Fruit fly (Drosophila melanogaster): ENCODE results near the gene hng3.

Gene hng3

dm6 chr3L:804557-805260 is 49.4 kb upstream of the hng3 start (continued):
- TF ChIP-seq corto (GFP tag; optimal IDR thresholded peaks at IDR 0.05) (no peak), Adf1 (GFP tag; IDR thresholded peaks at IDR 0.05) (no peak), mld (GFP tag; IDR thresholded peaks at IDR 0.05; ENCODE audit: partially characterized antibody) (no peak), amos (GFP tag; IDR thresholded peaks at IDR 0.05; ENCODE audit: partially characterized antibody) (no peak), CG2712 (tag; optimal IDR thresholded peaks at IDR 0.05) (peak; percentile 67), CG17359 (tag; optimal IDR thresholded peaks at IDR 0.05) (peak; percentile 18), Dp (GFP tag; optimal IDR thresholded peaks at IDR 0.05) (no peak), Oaz (GFP tag; IDR thresholded peaks at IDR 0.05) (0 out of 2 replicates have a peak, but pooled peaks have one; percentile 10), HHEX (GFP tag; optimal IDR thresholded peaks at IDR 0.05) (no peak), B-H2 (GFP tag; optimal IDR thresholded peaks at IDR 0.05) (no peak), ato (GFP tag; IDR thresholded peaks at IDR 0.05; ENCODE audit: partially characterized antibody) (no peak), CG15514 (GFP tag; optimal IDR thresholded peaks at IDR 0.05) (no peak), Taf1 (GFP tag; IDR thresholded peaks at IDR 0.05) (no peak), shn (GFP tag; optimal IDR thresholded peaks at IDR 0.05) (no peak), seq (GFP tag; IDR thresholded peaks at IDR 0.05) (0 out of 2 replicates have a peak, but pooled peaks have one; percentile 27), ATbp (GFP tag; optimal IDR thresholded peaks at IDR 0.05) (no peak), jing (GFP tag; optimal IDR thresholded peaks at IDR 0.05) (no peak), zf30C (GFP tag; optimal IDR thresholded peaks at IDR 0.05) (no peak), CG11093 (GFP tag; IDR thresholded peaks at IDR 0.05) (no peak), lov (optimal IDR thresholded peaks at IDR 0.05) (no peak), lov (GFP tag; IDR thresholded peaks at IDR 0.05) (no peak), usp (GFP tag; optimal IDR thresholded peaks at IDR 0.05) (no peak), Xrp1 (GFP tag; IDR thresholded peaks at IDR 0.05) (peak; percentile 77), run (tag; optimal IDR thresholded peaks at IDR 0.05) (no peak), tx (GFP tag; optimal IDR thresholded peaks at IDR 0.05) (no peak), pum (GFP tag; optimal IDR thresholded peaks at IDR 0.05) (no peak), CG10267 (tag; optimal IDR thresholded peaks at IDR 0.05) (peak; percentile 29), H15 (GFP tag; IDR thresholded peaks at IDR 0.05) (no peak), NC2α (GFP tag; optimal IDR thresholded peaks at IDR 0.05) (no peak), gt (GFP tag; IDR thresholded peaks at IDR 0.05) (no peak), CG2889 (GFP tag; IDR thresholded peaks at IDR 0.05) (no peak), nerfin-2 (GFP tag; IDR thresholded peaks at IDR 0.05; ENCODE audit: partially characterized antibody) (no peak), C15 (GFP tag; IDR thresholded peaks at IDR 0.05) (no peak), Vsx1 (GFP tag; optimal IDR thresholded peaks at IDR 0.05) (no peak), Nf-YA (GFP tag; IDR thresholded peaks at IDR 0.05) (no peak), fd64A (GFP tag; optimal IDR thresholded peaks at IDR 0.05) (no peak), gfzf (GFP tag; optimal IDR thresholded peaks at IDR 0.05) (no peak), sisA (GFP tag; IDR thresholded peaks at IDR 0.05) (no peak), gem (tag; optimal IDR thresholded peaks at IDR 0.05) (peak; percentile 64), fu2 (GFP tag; optimal IDR thresholded peaks at IDR 0.05) (no peak), CG2202 (tag; optimal IDR thresholded peaks at IDR 0.05) (no peak), D19B (GFP tag; optimal IDR thresholded peaks at IDR 0.05) (no peak), CG7839 (tag; optimal IDR thresholded peaks at IDR 0.05) (peak; percentile 40), CG18476 (GFP tag; optimal IDR thresholded peaks at IDR 0.05) (no peak), CG6254 (GFP tag; optimal IDR thresholded peaks at IDR 0.05) (no peak), CG11723 (GFP tag; optimal IDR thresholded peaks at IDR 0.05) (no peak), CG4854 (GFP tag; optimal IDR thresholded peaks at IDR 0.05) (no peak), Lpt (GFP tag; optimal IDR thresholded peaks at IDR 0.05) (no peak), CG15696 (tag; optimal IDR thresholded peaks at IDR 0.05) (no peak), Side (GFP tag; optimal IDR thresholded peaks at IDR 0.05) (no peak)

Data from whole organism, embryonic.